Worm (Caenorhabditis elegans) whole organism, L4 larva: ENCODE measurements around the gene srd-50.

Experiments
- ces-1 ChIP-seq: fragments of 150-350 bp; sonication (generic microtip); optimal IDR thresholded peaks from 4 replicates; lab custom pipeline; 2014; ENCODE audit warnings: missing biosample characterization, missing genetic modification reagents, missing genetic modification characterization
- lin-15B ChIP-seq: fragments of 150-350 bp; sonication (generic microtip); optimal IDR thresholded peaks from 3 replicates; lab custom pipeline; 2014; ENCODE audit warnings: missing biosample characterization, missing genetic modification characterization
- skn-1 ChIP-seq: fragments of 150-350 bp; optimal IDR thresholded peaks from 2 replicates; lab custom pipeline; 2014; ENCODE audit warnings: missing biosample characterization, missing genetic modification characterization

ce11 chrX:13435116-13435515, 46.5 kb downstream of the srd-50 start:
- no peak for TF ChIP-seq ces-1
- TF ChIP-seq lin-15B (tag; lab: Kevin White, UChicago), result no peak
- TF ChIP-seq skn-1 (tag; lab: Kevin White, UChicago), result no peak
